4 fruit fly cellular contexts compared by ENCODE assay signal in genomic region chrX:10362557-10363366, dm6.
TF ChIP-seq lines count a peak whose summit lies in the region.

No protein-coding gene starts in this region.

TF ChIP-seq in whole organism, adult, 20 proteins besides CTCF, POLR2A, EP300 and RAD21 (continued from another document):
- TF ChIP-seq kay (GFP tag; lab: Kevin White, UChicago; ENCODE audit: borderline replicate concordance) (peak; percentile 58), CG5204 (GFP tag; optimal IDR thresholded peaks at IDR 0.05; lab: Kevin White, UChicago) (peak; percentile 58)

TF ChIP-seq in whole organism, embryonic, 481 proteins besides CTCF, POLR2A, EP300 and RAD21 (continued from another document and continues in another):
- TF ChIP-seq CG13424 (tag; optimal IDR thresholded peaks at IDR 0.05; lab: Kevin White, UChicago): no peak
- peak; percentile 12 for TF ChIP-seq tx (GFP tag; optimal IDR thresholded peaks at IDR 0.05; lab: Kevin White, UChicago)
- TF ChIP-seq CG13624 (GFP tag; optimal IDR thresholded peaks at IDR 0.05; lab: Kevin White, UChicago): peak; percentile 36
- TF ChIP-seq Eip74EF (GFP tag; optimal IDR thresholded peaks at IDR 0.05; lab: Kevin White, UChicago): no peak
- no peak for TF ChIP-seq CG2199 (GFP tag; IDR thresholded peaks at IDR 0.05; lab: Robert Waterston, UW)
- TF ChIP-seq Dad (GFP tag; optimal IDR thresholded peaks at IDR 0.05; lab: Kevin White, UChicago): no peak
- TF ChIP-seq Vsx1 (GFP tag; optimal IDR thresholded peaks at IDR 0.05; lab: Kevin White, UChicago): peak; percentile 10
- TF ChIP-seq CG3847 (GFP tag; IDR thresholded peaks at IDR 0.05; lab: Robert Waterston, UW): 0 out of 2 replicates have a peak, but pooled peaks have one; percentile 20
- no peak for TF ChIP-seq stwl (tag; optimal IDR thresholded peaks at IDR 0.05; lab: Kevin White, UChicago)
- no peak for TF ChIP-seq CG7745 (tag; optimal IDR thresholded peaks at IDR 0.05; lab: Kevin White, UChicago)
- peak; percentile 11 for TF ChIP-seq CG1233 (GFP tag; optimal IDR thresholded peaks at IDR 0.05; lab: Kevin White, UChicago)
- TF ChIP-seq ham (GFP tag; IDR thresholded peaks at IDR 0.05; lab: Robert Waterston, UW): no peak
- peak; percentile 12 for TF ChIP-seq D19A (tag; optimal IDR thresholded peaks at IDR 0.05; lab: Kevin White, UChicago)
- no peak for TF ChIP-seq gro (GFP tag; optimal IDR thresholded peaks at IDR 0.05; lab: Kevin White, UChicago)
- peak; percentile 43 to 55 for TF ChIP-seq Pdp1 (GFP tag; optimal IDR thresholded peaks at IDR 0.05; lab: Kevin White, UChicago)
- no peak for TF ChIP-seq CG13296 (GFP tag; optimal IDR thresholded peaks at IDR 0.05; lab: Kevin White, UChicago)
- no peak for TF ChIP-seq Scr (GFP tag; IDR thresholded peaks at IDR 0.05; lab: Robert Waterston, UW; ENCODE audit: partially characterized antibody)
- no peak for TF ChIP-seq fd3F (GFP tag; optimal IDR thresholded peaks at IDR 0.05; lab: Kevin White, UChicago)
- TF ChIP-seq cg (GFP tag; optimal IDR thresholded peaks at IDR 0.05; lab: Kevin White, UChicago): no peak
- TF ChIP-seq sisA (GFP tag; IDR thresholded peaks at IDR 0.05; lab: Robert Waterston, UW): no peak
- no peak for TF ChIP-seq ac (GFP tag; optimal IDR thresholded peaks at IDR 0.05; lab: Kevin White, UChicago)
- TF ChIP-seq CG3838 (GFP tag; optimal IDR thresholded peaks at IDR 0.05; lab: Kevin White, UChicago): no peak
- TF ChIP-seq Atf3 (GFP tag; optimal IDR thresholded peaks at IDR 0.05; lab: Kevin White, UChicago): no peak
- peak; percentile 41 for TF ChIP-seq Xbp1 (GFP tag; optimal IDR thresholded peaks at IDR 0.05; lab: Kevin White, UChicago)
- TF ChIP-seq Ravus (GFP tag; IDR thresholded peaks at IDR 0.05; lab: Robert Waterston, UW): no peak
- no peak for TF ChIP-seq zfh1 (GFP tag; IDR thresholded peaks at IDR 0.05; lab: Robert Waterston, UW)
- TF ChIP-seq CG7839 (tag; optimal IDR thresholded peaks at IDR 0.05; lab: Kevin White, UChicago): peak; percentile 33
- no peak for TF ChIP-seq Rfx (GFP tag; IDR thresholded peaks at IDR 0.05; lab: Robert Waterston, UW)
- no peak for TF ChIP-seq CG12744 (GFP tag; optimal IDR thresholded peaks at IDR 0.05; lab: Kevin White, UChicago)
- TF ChIP-seq eve (GFP tag; optimal IDR thresholded peaks at IDR 0.05; lab: Kevin White, UChicago): no peak
- TF ChIP-seq z (GFP tag; IDR thresholded peaks at IDR 0.05; lab: Robert Waterston, UW): no peak
- peak; percentile 36 for TF ChIP-seq disco-r (GFP tag; optimal IDR thresholded peaks at IDR 0.05; lab: Kevin White, UChicago)
- TF ChIP-seq Elba2 (GFP tag; optimal IDR thresholded peaks at IDR 0.05; lab: Kevin White, UChicago): no peak
- TF ChIP-seq CG9215 (GFP tag; IDR thresholded peaks at IDR 0.05; lab: Robert Waterston, UW): no peak
- TF ChIP-seq gt (GFP tag; IDR thresholded peaks at IDR 0.05; lab: Robert Waterston, UW): no peak
- peak; percentile 48 for TF ChIP-seq CG10979 (tag; optimal IDR thresholded peaks at IDR 0.05; lab: Kevin White, UChicago)
- no peak for TF ChIP-seq CG31224 (GFP tag; IDR thresholded peaks at IDR 0.05; lab: Robert Waterston, UW)
- TF ChIP-seq crp (GFP tag; optimal IDR thresholded peaks at IDR 0.05; lab: Kevin White, UChicago): no peak
- no peak for TF ChIP-seq CG3407 (GFP tag; optimal IDR thresholded peaks at IDR 0.05; lab: Kevin White, UChicago)
- no peak for TF ChIP-seq Dref (GFP tag; IDR thresholded peaks at IDR 0.05; lab: Robert Waterston, UW)
- TF ChIP-seq CG15514 (GFP tag; optimal IDR thresholded peaks at IDR 0.05; lab: Kevin White, UChicago): peak; percentile 3
- TF ChIP-seq CG15479 (GFP tag; optimal IDR thresholded peaks at IDR 0.05; lab: Kevin White, UChicago): no peak
- TF ChIP-seq ewg (GFP tag; optimal IDR thresholded peaks at IDR 0.05; lab: Kevin White, UChicago): peak; percentile 21
- peak; percentile 33; the same call in 1 of the 3 replicates for TF ChIP-seq CG34422 (GFP tag; IDR thresholded peaks at IDR 0.05; lab: Robert Waterston, UW)
- 0 out of 2 replicates have a peak, but pooled peaks have one; percentile 16 for TF ChIP-seq CG6689 (GFP tag; IDR thresholded peaks at IDR 0.05; lab: Robert Waterston, UW)

TF ChIP-seq in whole organism, prepupa, 60 proteins besides CTCF, POLR2A, EP300 and RAD21 (continued from another document):
- TF ChIP-seq Sox102F (GFP tag; optimal IDR thresholded peaks at IDR 0.05; lab: Kevin White, UChicago): no peak
- TF ChIP-seq Hr39 (GFP tag; optimal IDR thresholded peaks at IDR 0.05; lab: Kevin White, UChicago): peak; percentile 59
- TF ChIP-seq CG8632 (GFP tag; optimal IDR thresholded peaks at IDR 0.05; lab: Kevin White, UChicago): peak; percentile 3
- TF ChIP-seq fkh (GFP tag; optimal IDR thresholded peaks at IDR 0.05; lab: Kevin White, UChicago): no peak
- peak; percentile 26 for TF ChIP-seq Sox14 (GFP tag; optimal IDR thresholded peaks at IDR 0.05; lab: Kevin White, UChicago)
- TF ChIP-seq CG32006 (GFP tag; optimal IDR thresholded peaks at IDR 0.05; lab: Kevin White, UChicago): peak; percentile 61
- no peak for TF ChIP-seq Sox15 (GFP tag; optimal IDR thresholded peaks at IDR 0.05; lab: Kevin White, UChicago)
- no peak for TF ChIP-seq CG9139 (GFP tag; optimal IDR thresholded peaks at IDR 0.05; lab: Kevin White, UChicago)
- 0 out of 3 replicates have a peak, but pooled peaks have one; percentile 39 for TF ChIP-seq CG6163 (GFP tag; IDR thresholded peaks at IDR 0.05; lab: Robert Waterston, UW)
- no peak for TF ChIP-seq Blimp-1 (GFP tag; optimal IDR thresholded peaks at IDR 0.05; lab: Kevin White, UChicago)
- TF ChIP-seq salr (GFP tag; optimal IDR thresholded peaks at IDR 0.05; lab: Kevin White, UChicago): no peak
- TF ChIP-seq svp (GFP tag; lab: Kevin White, UChicago): peak; percentile 77
- TF ChIP-seq cyc (GFP tag; optimal IDR thresholded peaks at IDR 0.05; lab: Kevin White, UChicago): peak; percentile 22
- peak; percentile 28 for TF ChIP-seq OdsH (GFP tag; optimal IDR thresholded peaks at IDR 0.05; lab: Kevin White, UChicago)
- TF ChIP-seq fd85E (GFP tag; optimal IDR thresholded peaks at IDR 0.05; lab: Kevin White, UChicago): no peak
- peak; percentile 27 for TF ChIP-seq Hr4 (GFP tag; optimal IDR thresholded peaks at IDR 0.05; lab: Kevin White, UChicago)
- peak; percentile 4 for TF ChIP-seq CG8319 (GFP tag; optimal IDR thresholded peaks at IDR 0.05; lab: Kevin White, UChicago)
- TF ChIP-seq esn (GFP tag; optimal IDR thresholded peaks at IDR 0.05; lab: Kevin White, UChicago): peak; percentile 67
- peak; percentile 32 for TF ChIP-seq achi (GFP tag; optimal IDR thresholded peaks at IDR 0.05; lab: Kevin White, UChicago)
- TF ChIP-seq Ets96B (tag; optimal IDR thresholded peaks at IDR 0.05; lab: Kevin White, UChicago): no peak
- no peak for TF ChIP-seq CG6792 (GFP tag; optimal IDR thresholded peaks at IDR 0.05; lab: Kevin White, UChicago)
- TF ChIP-seq Eip78C (GFP tag; lab: Kevin White, UChicago): peak; percentile 84
- TF ChIP-seq CG31627 (GFP tag; optimal IDR thresholded peaks at IDR 0.05; lab: Kevin White, UChicago): peak; percentile 38
- TF ChIP-seq CG6276 (GFP tag; optimal IDR thresholded peaks at IDR 0.05; lab: Kevin White, UChicago): peak; percentile 4
- TF ChIP-seq vri (GFP tag; optimal IDR thresholded peaks at IDR 0.05; lab: Kevin White, UChicago): no peak
- no peak for TF ChIP-seq Lpt (GFP tag; optimal IDR thresholded peaks at IDR 0.05; lab: Kevin White, UChicago)
- TF ChIP-seq dac (GFP tag; optimal IDR thresholded peaks at IDR 0.05; lab: Kevin White, UChicago): no peak
- 0 out of 2 replicates have a peak, but pooled peaks have one; percentile 35 for TF ChIP-seq CG15336 (GFP tag; IDR thresholded peaks at IDR 0.05; lab: Robert Waterston, UW)
- TF ChIP-seq CG3919 (GFP tag; optimal IDR thresholded peaks at IDR 0.05; lab: Kevin White, UChicago): peak; percentile 35
- no peak for TF ChIP-seq CG6854 (GFP tag; optimal IDR thresholded peaks at IDR 0.05; lab: Kevin White, UChicago)
- no peak for TF ChIP-seq CG11902 (GFP tag; optimal IDR thresholded peaks at IDR 0.05; lab: Kevin White, UChicago)
- peak; percentile 35 for TF ChIP-seq lz (GFP tag; optimal IDR thresholded peaks at IDR 0.05; lab: Kevin White, UChicago)
- no peak for TF ChIP-seq CG16779 (tag; optimal IDR thresholded peaks at IDR 0.05; lab: Kevin White, UChicago)
- no peak for TF ChIP-seq CG11294 (GFP tag; IDR thresholded peaks at IDR 0.05; lab: Robert Waterston, UW)
- no peak for TF ChIP-seq Hr38 (GFP tag; optimal IDR thresholded peaks at IDR 0.05; lab: Kevin White, UChicago)
- TF ChIP-seq ss (GFP tag; optimal IDR thresholded peaks at IDR 0.05; lab: Kevin White, UChicago): no peak
- TF ChIP-seq Eip93F (GFP tag; optimal IDR thresholded peaks at IDR 0.05; lab: Kevin White, UChicago): no peak
- peak; percentile 28 for TF ChIP-seq Eip75B (GFP tag; optimal IDR thresholded peaks at IDR 0.05; lab: Kevin White, UChicago)
- peak; percentile 48; the same call in 1 of the 3 replicates for TF ChIP-seq eg (GFP tag; IDR thresholded peaks at IDR 0.05; lab: Robert Waterston, UW)
- TF ChIP-seq CG8119 (GFP tag; IDR thresholded peaks at IDR 0.05; lab: Robert Waterston, UW): no peak

TF ChIP-seq in whole organism, wandering third instar larva, 38 proteins besides CTCF, POLR2A, EP300 and RAD21 (continued from another document):
- TF ChIP-seq fru (GFP tag; optimal IDR thresholded peaks at IDR 0.05; lab: Kevin White, UChicago): peak; percentile 74
- TF ChIP-seq dl (GFP tag; optimal IDR thresholded peaks at IDR 0.05; lab: Kevin White, UChicago; ENCODE audit: insufficient read depth in 1 of 2, partially characterized antibody in 2 of 2): no peak
- TF ChIP-seq Dif (GFP tag; optimal IDR thresholded peaks at IDR 0.05; lab: Kevin White, UChicago; ENCODE audit: partially characterized antibody): no peak
- TF ChIP-seq tai (GFP tag; optimal IDR thresholded peaks at IDR 0.05; lab: Kevin White, UChicago): no peak
- TF ChIP-seq CG32264 (GFP tag; optimal IDR thresholded peaks at IDR 0.05; lab: Kevin White, UChicago): no peak
- TF ChIP-seq woc (GFP tag; optimal IDR thresholded peaks at IDR 0.05; lab: Kevin White, UChicago): peak; percentile 5
- no peak for TF ChIP-seq CrebA (GFP tag; optimal IDR thresholded peaks at IDR 0.05; lab: Kevin White, UChicago; ENCODE audit: borderline replicate concordance)
- TF ChIP-seq Hr83 (GFP tag; optimal IDR thresholded peaks at IDR 0.05; lab: Kevin White, UChicago; ENCODE audit: poor library complexity, severe bottlenecking): no peak
